Fruit fly (Drosophila melanogaster) whole organism, adult: ENCODE measurements around the gene Or7a.

Source experiments
- CG33017 ChIP-seq: fragments of 200-800 bp; sonication (Bioruptor generic); optimal IDR thresholded peaks from 2 replicates; lab custom pipeline; 2018; ENCODE audit warnings: missing biosample characterization, mild to moderate bottlenecking, missing genetic modification characterization, moderate library complexity
- CG5204 ChIP-seq: fragments of 200-800 bp; sonication (Bioruptor generic); optimal IDR thresholded peaks from 2 replicates; lab custom pipeline; 2016; ENCODE audit warnings: missing biosample characterization, missing genetic modification characterization
- kay ChIP-seq: fragments of 200-800 bp; sonication (Bioruptor generic); peaks from one replicate; lab custom pipeline; 2016; ENCODE audit warnings: missing biosample characterization, missing genetic modification characterization, borderline replicate concordance
- toe ChIP-seq: fragments of 200-800 bp; sonication (Bioruptor generic); optimal IDR thresholded peaks from 2 replicates; lab custom pipeline; 2016; ENCODE audit warnings: missing biosample characterization, missing genetic modification characterization

DNA sequence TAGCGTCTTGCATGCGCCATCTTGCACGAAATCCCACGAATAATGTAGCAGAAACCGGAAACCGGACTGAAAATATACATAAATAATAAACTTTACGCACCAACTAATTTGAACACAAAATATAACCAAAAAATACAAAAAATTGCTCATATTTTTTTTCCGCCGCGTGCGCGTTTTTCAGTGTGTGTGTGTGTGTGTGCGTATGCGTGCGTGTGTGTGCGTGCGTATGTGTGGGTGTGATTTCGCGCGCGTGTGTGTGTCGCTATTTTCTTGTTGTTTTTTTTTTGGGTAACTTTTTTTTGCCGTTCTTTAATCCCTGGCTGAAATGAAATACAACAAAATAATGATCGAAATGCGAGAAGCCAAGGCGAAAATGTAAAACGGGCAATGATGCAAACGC, 13.5 kb upstream of the Or7a start:
- no peak for TF ChIP-seq kay (GFP tag; lab: Kevin White, UChicago)
- no peak for TF ChIP-seq CG33017 (tag; lab: Kevin White, UChicago)
- TF ChIP-seq toe (GFP tag; lab: Kevin White, UChicago): no peak
- TF ChIP-seq CG5204 (GFP tag; lab: Kevin White, UChicago): no peak
